Worm (Caenorhabditis elegans) whole organism, young adult: ENCODE results near the gene srw-34.

Experiments
- B0035.1 ChIP-seq: sonication (generic microtip); optimal IDR thresholded peaks from 2 replicates; lab custom pipeline; 2016; ENCODE audit warnings: missing genetic modification characterization, mild to moderate bottlenecking, missing compliant biosample characterization, missing genotype, missing genetic modification reagents
- D2030.7 ChIP-seq: fragments of 200-800 bp; sonication (Bioruptor generic); IDR thresholded peaks from 2 replicates; pipeline ENCODE4 v1.3.6; 2022; ENCODE audit warnings: missing genetic modification reagents, missing genetic modification characterization, missing compliant biosample characterization
- F33H1.4 ChIP-seq: fragments of 200-800 bp; sonication (Bioruptor generic); IDR thresholded peaks from 2 replicates; pipeline ENCODE4 v1.3.6; 2022; ENCODE audit warnings: missing genetic modification reagents, missing genetic modification characterization, missing compliant biosample characterization
- F49E8.2 ChIP-seq: sonication (generic microtip); optimal IDR thresholded peaks from 3 replicates; lab custom pipeline; 2017; ENCODE audit warnings: missing genetic modification characterization, mild to moderate bottlenecking, missing compliant biosample characterization, antibody characterized with exemption, moderate library complexity; ENCODE audit not compliant: insufficient read depth
- F55B11.4 ChIP-seq: sonication (generic microtip); optimal IDR thresholded peaks from 2 replicates; lab custom pipeline; 2016; ENCODE audit warnings: missing compliant biosample characterization, missing genetic modification characterization, borderline replicate concordance; ENCODE audit not compliant: insufficient read depth
- T07F8.4 ChIP-seq: sonication (generic microtip); optimal IDR thresholded peaks from 2 replicates; lab custom pipeline; 2016; ENCODE audit warnings: mild to moderate bottlenecking, missing genetic modification characterization, moderate library complexity, missing compliant biosample characterization
- Y53F4B.3 ChIP-seq: fragments of 200-800 bp; sonication (Bioruptor generic); IDR thresholded peaks from 2 replicates; pipeline ENCODE4 v1.3.6; 2022; ENCODE audit warnings: missing genetic modification reagents, missing genetic modification characterization, missing compliant biosample characterization
- Y79H2A.3 ChIP-seq: fragments of 200-800 bp; sonication (Bioruptor generic); conservative IDR thresholded peaks from 2 replicates; pipeline ENCODE4 v1.3.6; 2022; ENCODE audit warnings: missing genetic modification reagents, missing genetic modification characterization, missing compliant biosample characterization
- aptf-2 ChIP-seq: fragments of 200-800 bp; sonication (Bioruptor generic); conservative IDR thresholded peaks from 2 replicates; pipeline ENCODE4 v1.3.6; 2022; ENCODE audit warnings: missing genetic modification reagents, missing genetic modification characterization, missing compliant biosample characterization
- atf-7 ChIP-seq: sonication (generic microtip); optimal IDR thresholded peaks from 2 replicates; lab custom pipeline; 2017; ENCODE audit warnings: mild to moderate bottlenecking, missing genetic modification characterization, missing compliant biosample characterization
- bed-1 ChIP-seq: fragments of 200-800 bp; sonication (Bioruptor generic); IDR thresholded peaks from 2 replicates; pipeline ENCODE4 v1.3.6; 2022; ENCODE audit warnings: missing genetic modification reagents, missing genetic modification characterization, missing compliant biosample characterization
- cebp-1 ChIP-seq, 2 experiments: fragments of 200-800 bp in 1 of 2; sonication (Bioruptor generic) in 1 of 2; sonication (generic microtip) in 1 of 2; IDR thresholded peaks in 1 of 2; optimal IDR thresholded peaks in 1 of 2; 2 replicates each; pipeline versions ENCODE4 v1.3.6 to Lab custom; 2017 to 2022; ENCODE audit warnings: missing compliant biosample characterization in 2 of 2, missing genetic modification characterization in 2 of 2, mild to moderate bottlenecking in 1 of 2, missing genetic modification reagents in 1 of 2, moderate library complexity in 1 of 2
- cebp-2 ChIP-seq: fragments of 200-800 bp; sonication (Bioruptor generic); IDR thresholded peaks from 2 replicates; pipeline ENCODE4 v1.3.6; 2022; ENCODE audit warnings: missing genetic modification characterization, missing compliant biosample characterization
- ceh-100 ChIP-seq: fragments of 200-800 bp; sonication (Bioruptor generic); IDR thresholded peaks from 2 replicates; pipeline ENCODE4 v1.3.6; 2022; ENCODE audit warnings: missing genetic modification reagents, missing genetic modification characterization, missing compliant biosample characterization
- ceh-58 ChIP-seq: fragments of 200-800 bp; sonication (Bioruptor generic); IDR thresholded peaks from 2 replicates; pipeline ENCODE4 v1.3.6; 2022; ENCODE audit warnings: missing genetic modification characterization, missing compliant biosample characterization
- dox-1 ChIP-seq: fragments of 200-800 bp; sonication (Bioruptor generic); IDR thresholded peaks from 2 replicates; pipeline ENCODE4 v1.3.6; 2022; ENCODE audit warnings: missing genetic modification reagents, missing genetic modification characterization, missing compliant biosample characterization
- dpl-1 ChIP-seq: fragments of 150-350 bp; optimal IDR thresholded peaks from 2 replicates; lab custom pipeline; 2014; ENCODE audit warnings: missing biosample characterization, missing genetic modification reagents, missing genetic modification characterization
- efl-1 ChIP-seq: fragments of 150-350 bp; optimal IDR thresholded peaks from 2 replicates; lab custom pipeline; 2014; ENCODE audit warnings: missing biosample characterization, missing genetic modification reagents, missing genetic modification characterization
- hlh-26 ChIP-seq: fragments of 200-800 bp; sonication (Bioruptor generic); conservative IDR thresholded peaks from 2 replicates; pipeline ENCODE4 v1.3.6; 2022; ENCODE audit warnings: missing genetic modification reagents, missing genetic modification characterization, missing compliant biosample characterization
- hmg-1.2 ChIP-seq: fragments of 200-800 bp; sonication (Bioruptor generic); IDR thresholded peaks from 2 replicates; pipeline ENCODE4 v1.3.6; 2022; ENCODE audit warnings: missing genetic modification reagents, missing genetic modification characterization, missing compliant biosample characterization
- hrde-1 ChIP-seq: sonication (generic microtip); optimal IDR thresholded peaks from 2 replicates; lab custom pipeline; 2016; ENCODE audit warnings: missing genetic modification characterization, mild to moderate bottlenecking, missing compliant biosample characterization, moderate library complexity, missing genotype, missing genetic modification reagents, borderline replicate concordance
- let-526 ChIP-seq: fragments of 200-800 bp; sonication (Bioruptor generic); IDR thresholded peaks from 2 replicates; pipeline ENCODE4 v1.3.6; 2022; ENCODE audit warnings: missing genetic modification reagents, missing genetic modification characterization, missing compliant biosample characterization
- lin-40 ChIP-seq: sonication (generic microtip); optimal IDR thresholded peaks from 2 replicates; lab custom pipeline; 2016; ENCODE audit warnings: missing genetic modification characterization, mild to moderate bottlenecking, missing compliant biosample characterization, missing genotype, missing genetic modification reagents
- lin-54 ChIP-seq: fragments of 200-800 bp; sonication (Bioruptor generic); optimal IDR thresholded peaks from 2 replicates; lab custom pipeline; 2018; ENCODE audit warnings: mild to moderate bottlenecking, missing genetic modification characterization, missing compliant biosample characterization
- lsl-1 ChIP-seq: fragments of 200-800 bp; sonication (Bioruptor generic); optimal IDR thresholded peaks from 2 replicates; lab custom pipeline; 2018; ENCODE audit warnings: mild to moderate bottlenecking, missing genetic modification characterization, moderate library complexity, missing compliant biosample characterization
- lsy-27 ChIP-seq: sonication (generic microtip); optimal IDR thresholded peaks from 2 replicates; lab custom pipeline; 2017; ENCODE audit warnings: missing genetic modification characterization, mild to moderate bottlenecking, missing compliant biosample characterization, antibody characterized with exemption, missing genotype, borderline replicate concordance; ENCODE audit not compliant: insufficient read depth
- madf-8 ChIP-seq: fragments of 200-800 bp; sonication (Bioruptor generic); conservative IDR thresholded peaks from 2 replicates; pipeline ENCODE4 v1.3.6; 2022; ENCODE audit warnings: missing genetic modification reagents, missing genetic modification characterization, missing compliant biosample characterization
- nhr-27 ChIP-seq: fragments of 200-800 bp; sonication (Bioruptor generic); optimal IDR thresholded peaks from 2 replicates; lab custom pipeline; 2018; ENCODE audit warnings: mild to moderate bottlenecking, missing genetic modification characterization, moderate library complexity, missing compliant biosample characterization
- pbrm-1 ChIP-seq: fragments of 200-800 bp; sonication (Bioruptor generic); IDR thresholded peaks from 2 replicates; pipeline ENCODE4 v1.3.6; 2022; ENCODE audit warnings: missing genetic modification reagents, missing genetic modification characterization, missing compliant biosample characterization
- snpc-1.3 ChIP-seq: sonication (generic microtip); optimal IDR thresholded peaks from 2 replicates; lab custom pipeline; 2017; ENCODE audit warnings: missing genetic modification characterization, mild to moderate bottlenecking, missing compliant biosample characterization, antibody characterized with exemption, moderate library complexity, missing genotype, missing genetic modification reagents; ENCODE audit not compliant: insufficient read depth
- snpc-4 ChIP-seq, 5 experiments: fragments of 150-350 bp in 1 of 5; sonication (generic microtip) in 4 of 5; optimal IDR thresholded peaks; 2 replicates each; lab custom pipeline; 2014 to 2018; ENCODE audit warnings: missing genetic modification characterization in 5 of 5, missing biosample characterization in 3 of 5, antibody characterized with exemption in 2 of 5, mild to moderate bottlenecking in 2 of 5, missing compliant biosample characterization in 2 of 5, missing genotype in 2 of 5, moderate library complexity in 2 of 5, missing genetic modification reagents in 1 of 5
- somi-1 ChIP-seq: fragments of 200-800 bp; sonication (Bioruptor generic); optimal IDR thresholded peaks from 2 replicates; lab custom pipeline; 2018; ENCODE audit warnings: mild to moderate bottlenecking, missing genetic modification characterization, missing compliant biosample characterization
- tbp1 ChIP-seq: fragments of 200-800 bp; sonication (Bioruptor generic); optimal IDR thresholded peaks from 2 replicates; lab custom pipeline; 2018; ENCODE audit warnings: mild to moderate bottlenecking, missing genetic modification characterization, missing compliant biosample characterization
- unc-130 ChIP-seq: sonication (generic microtip); optimal IDR thresholded peaks from 2 replicates; lab custom pipeline; 2016; ENCODE audit warnings: missing genetic modification reagents, missing genetic modification characterization, missing compliant biosample characterization
- zim-3 ChIP-seq: sonication (generic microtip); optimal IDR thresholded peaks from 2 replicates; lab custom pipeline; 2017; ENCODE audit warnings: mild to moderate bottlenecking, missing genetic modification characterization, moderate library complexity, missing compliant biosample characterization
- ztf-18 ChIP-seq: sonication (generic microtip); optimal IDR thresholded peaks from 2 replicates; lab custom pipeline; 2016; ENCODE audit warnings: missing genotype, mild to moderate bottlenecking, missing genetic modification characterization, missing compliant biosample characterization
- ztf-22 ChIP-seq: fragments of 200-800 bp; sonication (Bioruptor generic); optimal IDR thresholded peaks from 2 replicates; lab custom pipeline; 2018; ENCODE audit warnings: mild to moderate bottlenecking, missing genetic modification characterization, moderate library complexity, missing compliant biosample characterization
- ztf-28 ChIP-seq: fragments of 200-800 bp; sonication (Bioruptor generic); IDR thresholded peaks from 2 replicates; pipeline ENCODE4 v1.3.6; 2022; ENCODE audit warnings: missing genetic modification reagents, missing genetic modification characterization, missing compliant biosample characterization
- ztf-3 ChIP-seq: fragments of 200-800 bp; sonication (Bioruptor generic); optimal IDR thresholded peaks from 2 replicates; lab custom pipeline; 2018; ENCODE audit warnings: mild to moderate bottlenecking, missing genetic modification characterization, missing compliant biosample characterization

srw-34 gene

ce11 chrV:16537908-16538446 lies 15.8 kb upstream of the srw-34 start, which contains the start of gene Y32B12B.2 (continued):
- peak; percentile 40 for TF ChIP-seq tbp1 (GFP tag; lab: Kevin White, UChicago)
- no peak for TF ChIP-seq lin-40 (tag; lab: Kevin White, UChicago)
- TF ChIP-seq efl-1: peak; percentile 66
- TF ChIP-seq lin-54 (GFP tag; lab: Kevin White, UChicago): peak; percentile 57
- TF ChIP-seq cebp-1 (GFP tag; IDR thresholded peaks at IDR 0.05; lab: Robert Waterston, UW): 0 out of 2 replicates have a peak, but pooled peaks have one; percentile 32
- TF ChIP-seq cebp-1 (tag; optimal IDR thresholded peaks at IDR 0.05; lab: Kevin White, UChicago): no peak
- peak; percentile 41; the same call in 1 of the 2 replicates for TF ChIP-seq ztf-28 (GFP tag; lab: Robert Waterston, UW)
- peak; percentile 76 for TF ChIP-seq dpl-1
- TF ChIP-seq snpc-4 (GFP tag; optimal IDR thresholded peaks at IDR 0.05; lab: Kevin White, UChicago): no peak
- TF ChIP-seq snpc-4 (tag; optimal IDR thresholded peaks at IDR 0.05; lab: Kevin White, UChicago): peak in 2 of 4 experiments; percentile 52 to 73
- TF ChIP-seq ceh-58 (GFP tag; lab: Robert Waterston, UW): no peak
- no peak for TF ChIP-seq atf-7 (tag; lab: Kevin White, UChicago)
- TF ChIP-seq hlh-26 (GFP tag; lab: Robert Waterston, UW): no peak
- peak; percentile 68; the same call in 1 of the 2 replicates for TF ChIP-seq pbrm-1 (GFP tag; lab: Robert Waterston, UW)
- TF ChIP-seq Y53F4B.3 (GFP tag; lab: Robert Waterston, UW): no peak
- no peak for TF ChIP-seq lsy-27 (tag; lab: Kevin White, UChicago)
- peak; percentile 67; the same call in 1 of the 2 replicates for TF ChIP-seq D2030.7 (GFP tag; lab: Robert Waterston, UW)
- TF ChIP-seq hmg-1.2 (GFP tag; lab: Robert Waterston, UW): peak; percentile 81
- TF ChIP-seq F33H1.4: no peak
- TF ChIP-seq ztf-3 (GFP tag; lab: Kevin White, UChicago): no peak
- TF ChIP-seq T07F8.4 (tag; lab: Kevin White, UChicago): no peak
- TF ChIP-seq B0035.1 (tag; lab: Kevin White, UChicago): no peak
- TF ChIP-seq ztf-18: peak; percentile 46
- TF ChIP-seq aptf-2: 0 out of 2 replicates have a peak, but pooled peaks have one; percentile 5
- peak; percentile 40 for TF ChIP-seq madf-8
- TF ChIP-seq bed-1 (GFP tag; lab: Robert Waterston, UW): peak; percentile 48; the same call in 1 of the 2 replicates
- TF ChIP-seq Y79H2A.3 (GFP tag; lab: Robert Waterston, UW): peak; percentile 64; the same call in 1 of the 2 replicates
- TF ChIP-seq dox-1: peak; percentile 93
- no peak for TF ChIP-seq cebp-2 (GFP tag; lab: Robert Waterston, UW)
- TF ChIP-seq F55B11.4 (tag; lab: Kevin White, UChicago): no peak
- TF ChIP-seq unc-130: peak; percentile 26
- peak; percentile 54; the same call in 1 of the 2 replicates for TF ChIP-seq ceh-100
- TF ChIP-seq F49E8.2: peak; percentile 33
- TF ChIP-seq snpc-1.3 (tag; lab: Kevin White, UChicago): no peak
- TF ChIP-seq hrde-1 (tag; lab: Kevin White, UChicago): peak; percentile 13

- TF ChIP-seq let-526 (GFP tag; lab: Robert Waterston, UW) (no peak), ztf-3 (GFP tag; lab: Kevin White, UChicago) (no peak), zim-3 (tag; lab: Kevin White, UChicago) (no peak), nhr-27 (no peak), somi-1 (GFP tag; lab: Kevin White, UChicago) (no peak), F55B11.4 (tag; lab: Kevin White, UChicago) (no peak), aptf-2 (no peak), ztf-22 (GFP tag; lab: Kevin White, UChicago) (no peak), lsl-1 (GFP tag; lab: Kevin White, UChicago) (no peak)
Measured at ce11 chrV:16536701-16537100, 14.6 kb upstream of the srw-34 start, which contains the start of gene Y32B12B.1. TSS of gene Y32B12B.1 (plus strand) at chrV:16537001.
